Fruit fly (Drosophila melanogaster) whole organism: ENCODE results near the gene dsx.

ENCODE experiments used
- CG8478 ChIP-seq: fragments of >200 bp; optimal IDR thresholded peaks from 2 replicates; lab custom pipeline; 2018; ENCODE audit warnings: inconsistent platforms
- Dll ChIP-seq: fragments of >200 bp; optimal IDR thresholded peaks from 2 replicates; lab custom pipeline; 2017
- pan ChIP-seq: fragments of >200 bp; optimal IDR thresholded peaks from 2 replicates; lab custom pipeline; 2017
- psq ChIP-seq: fragments of >200 bp; optimal IDR thresholded peaks from 2 replicates; lab custom pipeline; 2017

- no peak for TF ChIP-seq pan
- no peak for TF ChIP-seq psq (lab: Kevin White, UChicago)
- no peak for TF ChIP-seq Dll (lab: Kevin White, UChicago)
- no peak for TF ChIP-seq CG8478
Observed at dm6 chr3R:7992100-7992499, 24.9 kb upstream of the dsx start.
